Worm (Caenorhabditis elegans): Measurements from ENCODE around the gene str-130.

ce11 chrV:8041336-8041868 lies 49.1 kb downstream of the str-130 start:
- TF ChIP-seq rcor-1 (GFP tag; IDR thresholded peaks at IDR 0.05) (no peak), cebp-1 (GFP tag; IDR thresholded peaks at IDR 0.05) (no peak), cebp-1 (tag; optimal IDR thresholded peaks at IDR 0.05) (no peak), egl-44 (GFP tag; IDR thresholded peaks at IDR 0.05) (no peak), dpl-1 (GFP tag; optimal IDR thresholded peaks at IDR 0.05) (no peak), ama-1 (optimal IDR thresholded peaks at IDR 0.05) (no peak), ama-1 (GFP tag; optimal IDR thresholded peaks at IDR 0.05) (no peak), bed-1 (GFP tag; IDR thresholded peaks at IDR 0.05) (no peak), nfya-1 (tag; optimal IDR thresholded peaks at IDR 0.05; ENCODE audit: borderline replicate concordance, insufficient read depth) (no peak), nfya-2 (GFP tag; IDR thresholded peaks at IDR 0.05) (no peak), efl-1 (GFP tag; optimal IDR thresholded peaks at IDR 0.05) (no peak), unc-130 (GFP tag; optimal IDR thresholded peaks at IDR 0.05) (no peak), F49E8.2 (tag; optimal IDR thresholded peaks at IDR 0.05; ENCODE audit: insufficient read depth) (no peak)
